Worm (Caenorhabditis elegans) whole organism, young adult: Measurements from ENCODE around the gene daf-11.

Experiments used
- B0336.3 ChIP-seq: fragments of 200-800 bp; sonication (Bioruptor generic); IDR thresholded peaks from 2 replicates; pipeline ENCODE4 v1.3.6; 2022; ENCODE audit warnings: missing genetic modification characterization, missing compliant biosample characterization
- F22D6.2 ChIP-seq: sonication (generic microtip); optimal IDR thresholded peaks from 2 replicates; lab custom pipeline; 2016; ENCODE audit warnings: mild to moderate bottlenecking, missing genetic modification characterization, missing compliant biosample characterization
- F52B5.7 ChIP-seq: sonication (generic microtip); optimal IDR thresholded peaks from 2 replicates; lab custom pipeline; 2016; ENCODE audit warnings: mild to moderate bottlenecking, missing genetic modification characterization, missing compliant biosample characterization
- T07F8.4 ChIP-seq: sonication (generic microtip); optimal IDR thresholded peaks from 2 replicates; lab custom pipeline; 2016; ENCODE audit warnings: mild to moderate bottlenecking, missing genetic modification characterization, moderate library complexity, missing compliant biosample characterization
- T26A5.8 ChIP-seq: sonication (generic microtip); optimal IDR thresholded peaks from 2 replicates; lab custom pipeline; 2016; ENCODE audit warnings: missing genetic modification characterization, missing compliant biosample characterization
- Y53G8AR.9 ChIP-seq: fragments of 200-800 bp; sonication (Bioruptor generic); conservative IDR thresholded peaks from 2 replicates; pipeline ENCODE4 v1.3.6; 2022; ENCODE audit warnings: missing genetic modification reagents, missing genetic modification characterization, missing compliant biosample characterization
- Y67H2A.10 ChIP-seq: fragments of 200-800 bp; sonication (Bioruptor generic); conservative IDR thresholded peaks from 2 replicates; pipeline ENCODE4 v1.3.6; 2022; ENCODE audit warnings: missing genetic modification reagents, missing genetic modification characterization, missing compliant biosample characterization
- akir-1 ChIP-seq: fragments of 200-800 bp; sonication (Bioruptor generic); optimal IDR thresholded peaks from 2 replicates; lab custom pipeline; 2018; ENCODE audit warnings: mild to moderate bottlenecking, missing genetic modification characterization, moderate library complexity, missing compliant biosample characterization
- aptf-3 ChIP-seq: fragments of 200-800 bp; sonication (Bioruptor generic); IDR thresholded peaks from 2 replicates; pipeline ENCODE4 v1.3.6; 2022; ENCODE audit warnings: missing genetic modification characterization, missing compliant biosample characterization
- bed-1 ChIP-seq: fragments of 200-800 bp; sonication (Bioruptor generic); IDR thresholded peaks from 2 replicates; pipeline ENCODE4 v1.3.6; 2022; ENCODE audit warnings: missing genetic modification reagents, missing genetic modification characterization, missing compliant biosample characterization
- bed-2 ChIP-seq: fragments of 200-800 bp; sonication (Bioruptor generic); IDR thresholded peaks from 2 replicates; pipeline ENCODE4 v1.3.6; 2022; ENCODE audit warnings: missing genetic modification reagents, missing genetic modification characterization, missing compliant biosample characterization
- ceh-27 ChIP-seq: fragments of 200-800 bp; sonication (Bioruptor generic); optimal IDR thresholded peaks from 2 replicates; lab custom pipeline; 2018; ENCODE audit warnings: mild to moderate bottlenecking, missing genetic modification characterization, moderate library complexity, missing compliant biosample characterization
- die-1 ChIP-seq: sonication (generic microtip); optimal IDR thresholded peaks from 2 replicates; lab custom pipeline; 2016; ENCODE audit warnings: missing genotype, mild to moderate bottlenecking, missing genetic modification characterization, missing compliant biosample characterization
- dpff-1 ChIP-seq: sonication (generic microtip); optimal IDR thresholded peaks from 2 replicates; lab custom pipeline; 2017; ENCODE audit warnings: mild to moderate bottlenecking, missing genetic modification characterization, missing compliant biosample characterization
- egrh-3 ChIP-seq: fragments of 200-800 bp; sonication (Bioruptor generic); IDR thresholded peaks from 2 replicates; pipeline ENCODE4 v1.3.6; 2022; ENCODE audit warnings: missing genetic modification reagents, missing genetic modification characterization, missing compliant biosample characterization
- him-1 ChIP-seq: sonication (generic microtip); optimal IDR thresholded peaks from 2 replicates; lab custom pipeline; 2016; ENCODE audit warnings: missing genotype, missing genetic modification reagents, missing genetic modification characterization, missing compliant biosample characterization
- hmg-1.2 ChIP-seq: fragments of 200-800 bp; sonication (Bioruptor generic); IDR thresholded peaks from 2 replicates; pipeline ENCODE4 v1.3.6; 2022; ENCODE audit warnings: missing genetic modification reagents, missing genetic modification characterization, missing compliant biosample characterization
- hsf-1 ChIP-seq: fragments of 200-800 bp; sonication (Bioruptor generic); IDR thresholded peaks from 2 replicates; pipeline ENCODE4 v1.3.6; 2022; ENCODE audit warnings: missing genetic modification reagents, missing genetic modification characterization, missing compliant biosample characterization
- let-607 ChIP-seq, 2 experiments: fragments of 200-800 bp in 1 of 2; sonication (Bioruptor generic) in 1 of 2; sonication (generic microtip) in 1 of 2; optimal IDR thresholded peaks; 2 replicates each; lab custom pipeline; 2016 to 2018; ENCODE audit warnings: mild to moderate bottlenecking in 2 of 2, missing compliant biosample characterization in 2 of 2, missing genetic modification characterization in 2 of 2, moderate library complexity in 2 of 2, missing genotype in 1 of 2
- lin-35 ChIP-seq, 3 experiments: fragments of 150-350 bp in 2 of 3; sonication (generic microtip) in 1 of 3; optimal IDR thresholded peaks; 2 replicates each; lab custom pipeline; 2014 to 2018; ENCODE audit warnings: missing biosample characterization in 3 of 3, missing genetic modification characterization in 3 of 3, missing genetic modification reagents in 3 of 3
- lin-40 ChIP-seq: sonication (generic microtip); optimal IDR thresholded peaks from 2 replicates; lab custom pipeline; 2016; ENCODE audit warnings: missing genetic modification characterization, mild to moderate bottlenecking, missing compliant biosample characterization, missing genotype, missing genetic modification reagents
- madf-3 ChIP-seq: fragments of 200-800 bp; sonication (Bioruptor generic); IDR thresholded peaks from 2 replicates; pipeline ENCODE4 v1.3.6; 2022; ENCODE audit warnings: missing genetic modification reagents, missing genetic modification characterization, missing compliant biosample characterization
- mcd-1 ChIP-seq: fragments of 200-800 bp; sonication (Bioruptor generic); IDR thresholded peaks from 2 replicates; pipeline ENCODE4 v1.3.6; 2022; ENCODE audit warnings: missing genetic modification reagents, missing genetic modification characterization, missing compliant biosample characterization
- nfya-2 ChIP-seq: fragments of 200-800 bp; sonication (Bioruptor generic); IDR thresholded peaks from 2 replicates; pipeline ENCODE4 v1.3.6; 2022; ENCODE audit warnings: missing genetic modification reagents, missing genetic modification characterization, missing compliant biosample characterization
- nhr-120 ChIP-seq: fragments of 200-800 bp; sonication (Bioruptor generic); IDR thresholded peaks from 2 replicates; pipeline ENCODE4 v1.3.6; 2022; ENCODE audit warnings: missing genetic modification characterization, missing compliant biosample characterization
- nhr-80 ChIP-seq: sonication (generic microtip); optimal IDR thresholded peaks from 2 replicates; lab custom pipeline; 2016; ENCODE audit warnings: missing genetic modification characterization, missing compliant biosample characterization
- rcor-1 ChIP-seq: fragments of 200-800 bp; sonication (Bioruptor generic); IDR thresholded peaks from 2 replicates; pipeline ENCODE4 v1.3.6; 2022; ENCODE audit warnings: missing genetic modification reagents, missing genetic modification characterization, missing compliant biosample characterization
- rpc-1 ChIP-seq, 2 experiments: fragments of 150-350 bp in 1 of 2; sonication (generic microtip) in 1 of 2; optimal IDR thresholded peaks; 2 replicates each; lab custom pipeline; 2014 to 2018; ENCODE audit warnings: missing biosample characterization in 1 of 2, missing genetic modification characterization in 1 of 2, missing genetic modification reagents in 1 of 2, missing genotype in 1 of 2
- snpc-1.1 ChIP-seq: sonication (generic microtip); optimal IDR thresholded peaks from 2 replicates; lab custom pipeline; 2017; ENCODE audit warnings: missing genetic modification characterization, mild to moderate bottlenecking, missing compliant biosample characterization, antibody characterized with exemption, moderate library complexity, missing genotype, missing genetic modification reagents; ENCODE audit not compliant: insufficient read depth
- unc-62 ChIP-seq: fragments of 150-350 bp; optimal IDR thresholded peaks from 2 replicates; lab custom pipeline; 2014; ENCODE audit warnings: missing biosample characterization, missing genetic modification reagents, missing genetic modification characterization
- ztf-25 ChIP-seq: fragments of 200-800 bp; sonication (Bioruptor generic); IDR thresholded peaks from 2 replicates; pipeline ENCODE4 v1.3.6; 2022; ENCODE audit warnings: missing genetic modification reagents, missing genetic modification characterization, missing compliant biosample characterization
- ztf-26 ChIP-seq: sonication (generic microtip); optimal IDR thresholded peaks from 2 replicates; lab custom pipeline; 2017; ENCODE audit warnings: missing genetic modification characterization, missing compliant biosample characterization
- ztf-28 ChIP-seq: fragments of 200-800 bp; sonication (Bioruptor generic); IDR thresholded peaks from 2 replicates; pipeline ENCODE4 v1.3.6; 2022; ENCODE audit warnings: missing genetic modification reagents, missing genetic modification characterization, missing compliant biosample characterization

daf-11 gene

ce11 chrV:11677030-11677429 is 48.8 kb downstream of the daf-11 start:
- TF ChIP-seq lin-40 (tag; lab: Kevin White, UChicago): no peak
- no peak for TF ChIP-seq aptf-3 (GFP tag; lab: Robert Waterston, UW)
- TF ChIP-seq hsf-1 (GFP tag; lab: Robert Waterston, UW): no peak
- no peak for TF ChIP-seq let-607 (tag; optimal IDR thresholded peaks at IDR 0.05; lab: Kevin White, UChicago)
- TF ChIP-seq ztf-25 (GFP tag; lab: Robert Waterston, UW): no peak
- TF ChIP-seq T26A5.8 (tag; lab: Kevin White, UChicago): no peak
- no peak for TF ChIP-seq rcor-1 (GFP tag; lab: Robert Waterston, UW)
- no peak for TF ChIP-seq Y53G8AR.9 (GFP tag; lab: Robert Waterston, UW)
- no peak for TF ChIP-seq lin-35 (GFP tag; optimal IDR thresholded peaks at IDR 0.05; lab: Kevin White, UChicago)
- TF ChIP-seq die-1: no peak
- TF ChIP-seq madf-3: no peak
- TF ChIP-seq egrh-3 (GFP tag; lab: Robert Waterston, UW): no peak
- no peak for TF ChIP-seq T07F8.4 (tag; lab: Kevin White, UChicago)
- TF ChIP-seq snpc-1.1: no peak
- TF ChIP-seq mcd-1 (GFP tag; lab: Robert Waterston, UW): no peak
- TF ChIP-seq F52B5.7: no peak
- no peak for TF ChIP-seq bed-2
- TF ChIP-seq akir-1: no peak
- no peak for TF ChIP-seq nhr-120 (GFP tag; lab: Robert Waterston, UW)

ce11 chrV:11676498-11676897 is 49.4 kb downstream of the daf-11 start:
- TF ChIP-seq lin-40 (tag; lab: Kevin White, UChicago) (peak; percentile 20), him-1 (tag; lab: Kevin White, UChicago) (no peak), unc-62 (GFP tag; lab: Kevin White, UChicago) (no peak), nfya-2 (GFP tag; lab: Robert Waterston, UW) (no peak), Y67H2A.10 (no peak), ceh-27 (GFP tag; lab: Kevin White, UChicago) (no peak), F22D6.2 (tag; lab: Kevin White, UChicago) (no peak), hmg-1.2 (GFP tag; lab: Robert Waterston, UW) (no peak), B0336.3 (no peak)

ce11 chrV:11675638-11676037 is 50.2 kb downstream of the daf-11 start, which contains the start of gene ape-1:
Gene ape-1, plus strand, starts transcription at chrV:11675938.
- no peak for TF ChIP-seq ztf-26 (tag; lab: Kevin White, UChicago)
- TF ChIP-seq ztf-28 (GFP tag; lab: Robert Waterston, UW): no peak
- no peak for TF ChIP-seq bed-1 (GFP tag; lab: Robert Waterston, UW)
- TF ChIP-seq dpff-1: no peak

- TF ChIP-seq nhr-80 (tag; lab: Kevin White, UChicago) (peak; percentile 7), rpc-1 (optimal IDR thresholded peaks at IDR 0.05; lab: Kevin White, UChicago) (no peak), rpc-1 (tag; optimal IDR thresholded peaks at IDR 0.05; lab: Kevin White, UChicago) (no peak), dpff-1 (no peak)
Observed at ce11 chrV:11674594-11675579, 51.0 kb downstream of the daf-11 start.
